Worm (Caenorhabditis elegans) whole organism, L4 larva: ENCODE results near the gene H20J04.9.

Experiments used
- gei-8 ChIP-seq: fragments of 200-800 bp; sonication (Bioruptor generic); optimal IDR thresholded peaks from 2 replicates; lab custom pipeline; 2018; ENCODE audit warnings: mild to moderate bottlenecking, missing genetic modification characterization, missing compliant biosample characterization
- lin-13 ChIP-seq: fragments of 150-350 bp; optimal IDR thresholded peaks from 2 replicates; lab custom pipeline; 2014; ENCODE audit warnings: missing biosample characterization, missing genetic modification reagents, missing genetic modification characterization
- lsy-2 ChIP-seq, 2 experiments: fragments of 150-350 bp in 1 of 2; sonication (generic microtip) in 1 of 2; optimal IDR thresholded peaks; 2 replicates each; lab custom pipeline; 2014 to 2017; ENCODE audit warnings: missing biosample characterization in 2 of 2, missing genetic modification characterization in 2 of 2
- mxl-2 ChIP-seq: fragments of 200-800 bp; sonication (Bioruptor generic); conservative IDR thresholded peaks from 2 replicates; pipeline ENCODE4 v1.3.6; 2022; ENCODE audit warnings: missing genetic modification reagents, missing genetic modification characterization, missing compliant biosample characterization
- nhr-28 ChIP-seq: fragments of 150-350 bp; optimal IDR thresholded peaks from 2 replicates; lab custom pipeline; 2014; ENCODE audit warnings: missing biosample characterization, missing genetic modification characterization
- pha-4 ChIP-seq, 2 experiments: fragments of 150-350 bp in 1 of 2; fragments of 200-800 bp in 1 of 2; sonication (Bioruptor generic) in 1 of 2; IDR thresholded peaks in 1 of 2; optimal IDR thresholded peaks in 1 of 2; 2 replicates each; pipeline versions ENCODE4 v1.3.6 to Lab custom; 2014 to 2022; ENCODE audit warnings: missing genetic modification characterization in 2 of 2, missing genetic modification reagents in 2 of 2, missing biosample characterization in 1 of 2, missing compliant biosample characterization in 1 of 2
- unc-130 ChIP-seq: sonication (generic microtip); optimal IDR thresholded peaks from 2 replicates; lab custom pipeline; 2016; ENCODE audit warnings: missing genetic modification reagents, missing genetic modification characterization, missing compliant biosample characterization

ce11 chrII:4358765-4359164 lies 7.8 kb downstream of the H20J04.9 start, which contains the start of gene lat-2:
- TF ChIP-seq nhr-28 (tag; lab: Kevin White, UChicago) (no peak), lin-13 (GFP tag; lab: Kevin White, UChicago) (no peak), unc-130 (GFP tag; lab: Kevin White, UChicago) (no peak), lsy-2 (tag; optimal IDR thresholded peaks at IDR 0.05; lab: Kevin White, UChicago) (no peak), gei-8 (GFP tag; lab: Kevin White, UChicago) (no peak), pha-4 (GFP tag; IDR thresholded peaks at IDR 0.05; lab: Robert Waterston, UW) (no peak), pha-4 (tag; optimal IDR thresholded peaks at IDR 0.05; lab: Kevin White, UChicago) (no peak), mxl-2 (GFP tag; lab: Robert Waterston, UW) (no peak)
